Worm (Caenorhabditis elegans): ENCODE measurements around the gene Y46D2A.1.

Gene Y46D2A.1

DNA sequence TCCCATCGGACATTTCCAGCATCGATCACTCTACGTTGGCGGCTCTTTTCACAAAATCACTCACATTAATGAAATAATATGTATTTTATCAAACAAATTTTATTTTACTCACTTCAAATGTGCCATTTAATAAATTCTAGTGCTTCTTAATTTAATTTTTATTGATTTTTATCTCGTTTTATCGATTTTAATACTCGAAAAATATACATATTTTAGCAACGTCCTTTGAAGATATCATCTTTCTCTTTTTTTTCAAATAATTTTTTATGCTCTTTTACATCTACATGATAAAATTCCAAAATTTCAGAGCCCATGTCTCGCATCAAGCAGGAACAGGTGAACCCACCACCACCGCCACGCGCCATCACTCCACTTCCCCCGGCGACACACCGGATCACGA lies 36.5 kb downstream of the Y46D2A.1 start, which contains the start of the genes lido-14 and bath-27:
TSS of gene lido-14 (plus strand) at position 301 of the 400 bp plus-strand sequence.
TSS of gene bath-27 (plus strand) at position 306 of the 400 bp plus-strand sequence.
- no peak for TF ChIP-seq T22C8.4 (GFP tag; IDR thresholded peaks at IDR 0.05)
- no peak for TF ChIP-seq klf-2 (GFP tag; conservative IDR thresholded peaks at IDR 0.05)
- no peak for TF ChIP-seq ztf-29 (GFP tag; IDR thresholded peaks at IDR 0.05)
- TF ChIP-seq flt-1 (GFP tag; IDR thresholded peaks at IDR 0.05) = no peak
- no peak for TF ChIP-seq cog-1 (tag; optimal IDR thresholded peaks at IDR 0.05)
- no peak for TF ChIP-seq med-1 (GFP tag; optimal IDR thresholded peaks at IDR 0.05; ENCODE audit: insufficient read depth)
- no peak for TF ChIP-seq tab-1 (GFP tag; IDR thresholded peaks at IDR 0.05)
- no peak for TF ChIP-seq ref-1 (GFP tag; conservative IDR thresholded peaks at IDR 0.05)
- TF ChIP-seq ztf-23 (GFP tag; IDR thresholded peaks at IDR 0.05) = no peak

DNA sequence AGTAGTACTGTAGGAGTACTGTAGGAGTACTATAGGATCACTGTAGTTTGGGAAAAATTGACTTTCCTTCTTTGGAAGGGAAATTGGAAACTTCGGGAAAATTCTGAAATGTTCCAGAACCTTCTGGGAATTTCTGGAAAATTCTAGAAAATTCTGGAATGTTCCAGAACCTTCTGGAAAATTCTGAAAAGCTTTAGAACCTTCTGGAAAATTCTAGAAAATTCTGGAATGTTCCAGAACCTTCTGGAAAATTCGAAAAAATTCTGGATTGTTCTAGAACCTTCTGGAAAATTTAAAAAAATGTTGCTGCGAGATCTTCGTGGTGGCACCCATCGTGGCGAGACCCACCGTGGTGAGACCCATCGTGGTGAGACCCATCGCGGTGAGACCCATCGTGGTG lies 43.2 kb downstream of the Y46D2A.1 start:
- peak; percentile 11; the same call in 1 of the 2 replicates for TF ChIP-seq flt-1 (GFP tag; IDR thresholded peaks at IDR 0.05)

DNA sequence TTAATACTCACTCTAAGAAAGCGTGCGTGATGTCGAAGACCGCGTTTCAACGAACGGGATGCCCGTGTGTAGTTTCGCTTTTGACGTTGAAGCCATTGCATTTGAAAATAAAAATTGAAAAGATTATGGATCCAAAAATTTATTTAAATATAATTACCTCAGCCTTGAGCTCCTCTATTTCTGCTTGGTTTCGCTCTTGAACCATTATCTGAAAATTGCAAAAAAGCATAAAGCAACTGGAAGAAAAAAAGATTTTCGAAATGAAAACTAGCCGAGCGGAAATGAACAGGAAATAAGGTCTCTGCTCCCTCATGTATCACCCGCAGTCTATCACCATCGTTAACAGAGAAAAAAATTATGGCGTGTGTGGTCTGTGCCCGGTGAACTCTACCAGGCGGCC lies 44.7 kb downstream of the Y46D2A.1 start, which contains the start of gene Y49F6C.6:
TSS of gene Y49F6C.6 (minus strand) at position 101 of the 400 bp plus-strand sequence.
- TF ChIP-seq med-1 (GFP tag; optimal IDR thresholded peaks at IDR 0.05; ENCODE audit: insufficient read depth) (no peak), flt-1 (GFP tag; IDR thresholded peaks at IDR 0.05) (no peak), ztf-29 (GFP tag; IDR thresholded peaks at IDR 0.05) (no peak), T22C8.4 (GFP tag; IDR thresholded peaks at IDR 0.05) (no peak), ztf-23 (GFP tag; IDR thresholded peaks at IDR 0.05) (no peak), klf-2 (GFP tag; conservative IDR thresholded peaks at IDR 0.05) (no peak), ref-1 (GFP tag; conservative IDR thresholded peaks at IDR 0.05) (no peak), tab-1 (GFP tag; IDR thresholded peaks at IDR 0.05) (no peak), cog-1 (tag; optimal IDR thresholded peaks at IDR 0.05) (no peak)

DNA sequence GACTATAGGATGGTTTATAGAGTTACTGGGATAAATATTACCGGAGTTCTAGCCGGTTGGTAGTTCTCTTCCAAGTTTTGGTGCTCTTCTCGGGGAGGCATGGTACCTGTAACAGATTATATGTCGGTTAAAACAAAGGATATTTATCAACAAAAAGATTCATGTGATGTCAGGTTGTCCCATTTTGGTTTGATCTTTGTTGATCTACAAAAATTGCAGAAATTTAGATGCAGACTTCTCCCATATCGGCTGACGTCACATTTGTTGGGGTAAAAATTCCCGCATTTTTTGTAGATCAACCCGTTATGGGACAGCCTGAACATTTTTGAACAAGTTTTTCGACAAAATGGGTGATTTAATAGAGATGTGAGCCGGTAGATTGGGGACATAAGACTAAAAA lies 45.7 kb downstream of the Y46D2A.1 start, which contains the start of gene Y49F6C.7:
TSS of gene Y49F6C.7 (minus strand) at position 101 of the 400 bp plus-strand sequence.
- TF ChIP-seq ref-1 (GFP tag; conservative IDR thresholded peaks at IDR 0.05) (no peak), klf-2 (GFP tag; conservative IDR thresholded peaks at IDR 0.05) (no peak), cog-1 (tag; optimal IDR thresholded peaks at IDR 0.05) (no peak), med-1 (GFP tag; optimal IDR thresholded peaks at IDR 0.05; ENCODE audit: insufficient read depth) (no peak), tab-1 (GFP tag; IDR thresholded peaks at IDR 0.05) (no peak), T22C8.4 (GFP tag; IDR thresholded peaks at IDR 0.05) (no peak), ztf-29 (GFP tag; IDR thresholded peaks at IDR 0.05) (no peak), flt-1 (GFP tag; IDR thresholded peaks at IDR 0.05) (no peak), ztf-23 (GFP tag; IDR thresholded peaks at IDR 0.05) (no peak)

DNA sequence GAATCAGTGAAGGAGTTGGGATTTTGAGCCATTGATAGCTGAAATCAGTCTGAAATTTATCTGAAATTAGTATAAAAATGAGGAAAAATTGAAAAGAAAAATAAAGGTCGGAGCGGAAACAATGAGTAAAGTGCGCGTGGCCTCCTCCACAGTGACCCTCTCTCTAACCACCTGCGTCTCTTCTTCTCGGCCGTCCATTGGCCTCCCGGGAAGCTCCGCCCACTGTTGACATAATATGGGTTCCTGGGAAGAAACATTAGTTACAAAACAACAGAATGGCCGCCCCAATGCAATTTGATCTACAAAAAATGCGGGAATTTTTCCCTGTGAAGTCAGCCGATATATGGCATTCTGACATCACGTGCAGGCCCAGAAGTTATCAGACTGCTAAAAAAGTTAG lies 47.7 kb downstream of the Y46D2A.1 start, which contains the start of gene Y49F6C.8:
TSS of gene Y49F6C.8 (minus strand) at position 51 of the 400 bp plus-strand sequence.
- TF ChIP-seq ztf-29 (GFP tag; IDR thresholded peaks at IDR 0.05) = no peak
- no peak for TF ChIP-seq cog-1 (tag; optimal IDR thresholded peaks at IDR 0.05)
- no peak for TF ChIP-seq flt-1 (GFP tag; IDR thresholded peaks at IDR 0.05)
- no peak for TF ChIP-seq med-1 (GFP tag; optimal IDR thresholded peaks at IDR 0.05; ENCODE audit: insufficient read depth)
- TF ChIP-seq klf-2 (GFP tag; conservative IDR thresholded peaks at IDR 0.05) = no peak
- no peak for TF ChIP-seq ztf-23 (GFP tag; IDR thresholded peaks at IDR 0.05)
- TF ChIP-seq ref-1 (GFP tag; conservative IDR thresholded peaks at IDR 0.05) = no peak
- no peak for TF ChIP-seq T22C8.4 (GFP tag; IDR thresholded peaks at IDR 0.05)
- TF ChIP-seq tab-1 (GFP tag; IDR thresholded peaks at IDR 0.05) = no peak

DNA sequence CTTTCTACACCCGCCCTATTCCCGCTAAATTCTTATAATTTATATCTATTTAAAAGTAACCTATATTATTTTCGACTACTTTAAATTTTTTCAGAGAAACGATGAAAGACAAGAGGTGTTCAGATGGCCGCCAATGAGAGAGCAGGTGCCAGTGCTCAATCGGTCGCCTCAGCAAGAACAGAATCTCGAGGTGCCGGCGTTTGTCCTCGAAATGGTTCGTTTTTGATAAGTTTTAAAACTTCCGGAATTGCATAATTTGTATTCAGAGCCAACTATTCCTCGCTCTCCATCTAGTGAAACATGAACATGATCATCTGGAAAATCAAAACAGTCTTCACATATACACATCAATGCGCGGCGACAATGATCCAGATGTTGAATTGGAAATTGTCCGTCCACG lies 48.7 kb downstream of the Y46D2A.1 start, which contains the start of gene bath-23:
TSS of gene bath-23 (plus strand) at position 301 of the 400 bp plus-strand sequence.
- TF ChIP-seq ztf-29 (GFP tag; IDR thresholded peaks at IDR 0.05) = no peak
- TF ChIP-seq ztf-23 (GFP tag; IDR thresholded peaks at IDR 0.05) = no peak
- TF ChIP-seq T22C8.4 (GFP tag; IDR thresholded peaks at IDR 0.05) = no peak
- TF ChIP-seq tab-1 (GFP tag; IDR thresholded peaks at IDR 0.05) = no peak
- no peak for TF ChIP-seq ref-1 (GFP tag; conservative IDR thresholded peaks at IDR 0.05)
- no peak for TF ChIP-seq flt-1 (GFP tag; IDR thresholded peaks at IDR 0.05)
- TF ChIP-seq klf-2 (GFP tag; conservative IDR thresholded peaks at IDR 0.05) = no peak
- TF ChIP-seq med-1 (GFP tag; optimal IDR thresholded peaks at IDR 0.05; ENCODE audit: insufficient read depth) = no peak
- TF ChIP-seq cog-1 (tag; optimal IDR thresholded peaks at IDR 0.05) = no peak

DNA sequence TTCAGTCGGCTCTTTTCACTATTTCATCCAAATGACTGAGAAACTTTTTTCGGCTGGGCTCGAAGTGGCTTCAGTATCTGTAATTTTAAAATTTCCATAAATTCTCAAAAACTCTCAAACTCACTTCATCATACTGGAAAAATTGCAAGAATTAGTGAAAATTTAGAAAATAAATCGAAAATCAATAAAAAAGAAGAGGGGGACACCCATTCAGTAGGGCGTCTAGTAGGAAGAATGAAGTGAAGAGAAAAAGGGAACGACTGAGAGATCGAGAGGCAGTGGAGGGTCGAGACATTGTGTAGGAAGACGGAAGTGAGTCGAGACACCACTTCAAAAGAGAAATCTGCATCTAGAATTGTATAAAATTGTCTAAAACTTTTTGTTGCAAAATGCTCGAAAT lies 51.5 kb downstream of the Y46D2A.1 start:
- TF ChIP-seq tab-1 (GFP tag; IDR thresholded peaks at IDR 0.05) (no peak), T22C8.4 (GFP tag; IDR thresholded peaks at IDR 0.05) (no peak), klf-2 (GFP tag; conservative IDR thresholded peaks at IDR 0.05) (no peak), flt-1 (GFP tag; IDR thresholded peaks at IDR 0.05) (no peak), ztf-23 (GFP tag; IDR thresholded peaks at IDR 0.05) (no peak), ztf-29 (GFP tag; IDR thresholded peaks at IDR 0.05) (no peak), cog-1 (tag; optimal IDR thresholded peaks at IDR 0.05) (no peak), med-1 (GFP tag; optimal IDR thresholded peaks at IDR 0.05; ENCODE audit: insufficient read depth) (no peak), ref-1 (GFP tag; conservative IDR thresholded peaks at IDR 0.05) (no peak)

DNA sequence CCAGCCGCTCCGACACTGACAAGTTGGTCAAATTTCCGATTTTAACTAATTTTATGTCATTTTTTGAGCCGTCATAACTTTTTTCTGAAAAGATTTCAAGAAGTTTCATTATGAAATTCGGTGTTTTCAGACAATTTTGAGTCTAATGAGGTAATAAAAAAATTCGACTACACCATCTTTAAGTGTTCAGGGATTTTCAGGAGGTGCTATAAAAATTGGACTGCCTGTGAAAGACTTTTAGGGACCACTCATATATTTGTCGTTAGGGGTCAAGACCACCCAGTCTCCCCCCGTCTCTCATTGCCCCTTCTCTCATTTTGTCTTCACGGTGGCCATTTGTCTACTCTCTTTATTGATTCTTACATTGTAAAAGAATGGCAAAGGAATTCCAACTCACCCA lies 52.4 kb downstream of the Y46D2A.1 start, which contains the start of gene bath-10:
TSS of gene bath-10 (plus strand) at position 301 of the 400 bp plus-strand sequence.
- no peak for TF ChIP-seq ztf-23 (GFP tag; IDR thresholded peaks at IDR 0.05)
- TF ChIP-seq klf-2 (GFP tag; conservative IDR thresholded peaks at IDR 0.05) = no peak
- no peak for TF ChIP-seq ztf-29 (GFP tag; IDR thresholded peaks at IDR 0.05)
- no peak for TF ChIP-seq flt-1 (GFP tag; IDR thresholded peaks at IDR 0.05)
- no peak for TF ChIP-seq T22C8.4 (GFP tag; IDR thresholded peaks at IDR 0.05)
- TF ChIP-seq med-1 (GFP tag; optimal IDR thresholded peaks at IDR 0.05; ENCODE audit: insufficient read depth) = no peak
- TF ChIP-seq cog-1 (tag; optimal IDR thresholded peaks at IDR 0.05) = no peak
- TF ChIP-seq ref-1 (GFP tag; conservative IDR thresholded peaks at IDR 0.05) = no peak
- TF ChIP-seq tab-1 (GFP tag; IDR thresholded peaks at IDR 0.05) = no peak

DNA sequence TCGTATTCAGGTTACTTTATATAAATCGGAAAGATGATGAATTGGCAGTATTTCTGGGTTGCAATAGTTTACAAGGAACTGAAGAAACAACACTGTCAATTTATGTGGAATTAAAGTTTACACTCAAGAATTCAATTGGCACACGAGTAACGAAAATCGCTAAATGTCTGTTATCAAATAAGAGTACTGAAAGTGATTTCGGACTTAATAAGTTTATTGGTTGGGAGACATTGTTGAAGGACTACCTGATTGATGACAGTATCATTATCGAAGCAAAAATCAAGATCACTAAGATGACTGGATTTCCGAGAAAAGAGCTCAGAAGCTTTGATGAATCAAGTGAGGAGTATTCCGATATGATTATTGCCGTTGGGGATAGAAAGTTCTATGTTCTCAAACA lies 52.9 kb downstream of the Y46D2A.1 start:
- TF ChIP-seq ref-1 (GFP tag; conservative IDR thresholded peaks at IDR 0.05) = no peak
- no peak for TF ChIP-seq med-1 (GFP tag; optimal IDR thresholded peaks at IDR 0.05; ENCODE audit: insufficient read depth)
- TF ChIP-seq ztf-29 (GFP tag; IDR thresholded peaks at IDR 0.05) = no peak
- no peak for TF ChIP-seq klf-2 (GFP tag; conservative IDR thresholded peaks at IDR 0.05)
- no peak for TF ChIP-seq ztf-23 (GFP tag; IDR thresholded peaks at IDR 0.05)
- TF ChIP-seq T22C8.4 (GFP tag; IDR thresholded peaks at IDR 0.05) = no peak
- no peak for TF ChIP-seq cog-1 (tag; optimal IDR thresholded peaks at IDR 0.05)

Measured in whole organism, midembryonic.